Worm (Caenorhabditis elegans) whole organism, mixed stage, embryonic: ENCODE results near the gene T19H12.6.

Source experiments
- blmp-1 ChIP-seq: fragments of 150-350 bp; optimal IDR thresholded peaks from 2 replicates; lab custom pipeline; 2014; ENCODE audit warnings: missing biosample characterization, missing genetic modification characterization
- ceh-39 ChIP-seq: fragments of 150-350 bp; optimal IDR thresholded peaks from 2 replicates; lab custom pipeline; 2014; ENCODE audit warnings: missing biosample characterization, missing genetic modification characterization
- elt-3 ChIP-seq: fragments of 150-350 bp; optimal IDR thresholded peaks from 2 replicates; lab custom pipeline; 2014; ENCODE audit warnings: missing biosample characterization, missing genetic modification characterization
- lin-13 ChIP-seq: fragments of 150-350 bp; optimal IDR thresholded peaks from 2 replicates; lab custom pipeline; 2014; ENCODE audit warnings: missing biosample characterization, missing genetic modification characterization
- lsy-2 ChIP-seq: fragments of 150-350 bp; optimal IDR thresholded peaks from 2 replicates; lab custom pipeline; 2014; ENCODE audit warnings: missing biosample characterization, missing genetic modification characterization
- mab-5 ChIP-seq: fragments of 150-350 bp; optimal IDR thresholded peaks from 2 replicates; lab custom pipeline; 2014; ENCODE audit warnings: missing biosample characterization, missing genetic modification characterization
- mep-1 ChIP-seq: fragments of 150-350 bp; optimal IDR thresholded peaks from 2 replicates; lab custom pipeline; 2017; ENCODE audit warnings: missing biosample characterization, missing genetic modification reagents, missing genetic modification characterization, inconsistent platforms
- nhr-12 ChIP-seq: fragments of 150-350 bp; optimal IDR thresholded peaks from 2 replicates; lab custom pipeline; 2014; ENCODE audit warnings: missing biosample characterization, missing genetic modification characterization
- nhr-28 ChIP-seq: fragments of 150-350 bp; optimal IDR thresholded peaks from 2 replicates; lab custom pipeline; 2014; ENCODE audit warnings: missing biosample characterization, missing genetic modification characterization
- nhr-76 ChIP-seq: sonication (generic microtip); optimal IDR thresholded peaks from 2 replicates; lab custom pipeline; 2017; ENCODE audit warnings: missing biosample characterization, missing genetic modification characterization
- pha-4 ChIP-seq: fragments of 150-350 bp; optimal IDR thresholded peaks from 2 replicates; lab custom pipeline; 2018; ENCODE audit warnings: missing biosample characterization, missing genetic modification reagents, missing genetic modification characterization
- unc-39 ChIP-seq: fragments of 150-350 bp; optimal IDR thresholded peaks from 2 replicates; lab custom pipeline; 2014; ENCODE audit warnings: missing biosample characterization, missing genetic modification characterization
- ztf-11 ChIP-seq: fragments of 150-350 bp; optimal IDR thresholded peaks from 2 replicates; lab custom pipeline; 2014; ENCODE audit warnings: missing biosample characterization, missing genetic modification characterization

DNA sequence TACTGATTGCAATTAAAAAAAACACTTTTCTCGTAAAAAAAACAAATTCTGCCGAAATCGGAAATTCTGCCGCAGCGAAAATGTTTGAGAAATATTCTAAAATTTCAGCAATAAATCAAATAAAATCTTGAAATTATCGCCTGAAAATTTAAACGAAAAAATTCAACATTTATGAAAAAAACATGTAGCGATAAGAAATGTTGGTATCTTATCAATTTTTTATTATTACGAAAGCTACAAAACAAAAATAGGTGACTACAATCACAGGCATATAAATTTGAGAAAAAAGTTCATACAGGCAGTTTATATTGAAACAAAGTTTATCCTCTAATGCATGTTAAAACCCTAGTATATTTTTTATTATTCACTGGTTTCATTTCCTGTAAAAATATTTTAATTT is 28.5 kb upstream of the T19H12.6 start, which contains the start of gene ugt-14:
- TF ChIP-seq nhr-76, result no peak
- TF ChIP-seq nhr-12 (tag; lab: Kevin White, UChicago), result no peak
- no peak for TF ChIP-seq nhr-28 (tag; lab: Kevin White, UChicago)
- no peak for TF ChIP-seq ztf-11 (tag; lab: Kevin White, UChicago)
- no peak for TF ChIP-seq mab-5
- no peak for TF ChIP-seq pha-4
- no peak for TF ChIP-seq lsy-2 (tag; lab: Kevin White, UChicago)
- no peak for TF ChIP-seq lin-13 (tag; lab: Kevin White, UChicago)
- TF ChIP-seq blmp-1 (tag; lab: Kevin White, UChicago), result no peak
- TF ChIP-seq mep-1, result no peak
- TF ChIP-seq elt-3 (tag; lab: Kevin White, UChicago), result no peak
- no peak for TF ChIP-seq unc-39 (tag; lab: Kevin White, UChicago)
- no peak for TF ChIP-seq ceh-39 (tag; lab: Kevin White, UChicago)
